Fruit fly (Drosophila melanogaster): ENCODE measurements around the gene Ttc19.

DNA sequence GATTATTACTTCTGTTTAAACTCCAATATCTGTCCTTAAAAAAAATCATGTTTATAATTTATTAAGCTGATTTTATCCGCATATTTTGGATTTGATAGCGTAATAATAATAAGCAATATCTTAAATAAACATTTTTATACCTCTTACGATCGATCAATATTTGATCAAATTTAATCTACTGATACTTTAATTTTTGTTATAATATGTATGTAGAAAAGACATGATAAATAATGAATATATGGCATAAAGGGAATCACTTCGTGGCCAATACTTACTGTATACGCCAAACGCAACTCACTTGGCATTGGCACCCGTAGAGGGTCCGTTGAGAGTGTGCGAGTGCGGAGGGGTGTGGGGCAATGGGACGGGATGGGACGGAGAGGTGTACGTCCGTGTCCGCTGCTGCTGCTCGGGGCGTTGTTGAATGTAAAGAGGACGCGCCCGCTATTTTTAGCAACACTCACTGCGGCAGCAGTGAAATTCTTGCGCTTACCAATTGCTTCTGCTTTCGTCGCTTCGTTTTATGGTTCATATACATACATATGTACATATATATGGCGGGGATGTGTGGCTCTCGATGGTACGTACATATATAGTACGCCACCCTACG is 8.7 kb downstream of the Ttc19 start:
- TF ChIP-seq CTCF (optimal IDR thresholded peaks at IDR 0.05) (no peak), CG8478 (optimal IDR thresholded peaks at IDR 0.05) (no peak)
